Worm (Caenorhabditis elegans): ENCODE measurements around the gene srd-1.

srd-1 gene

DNA sequence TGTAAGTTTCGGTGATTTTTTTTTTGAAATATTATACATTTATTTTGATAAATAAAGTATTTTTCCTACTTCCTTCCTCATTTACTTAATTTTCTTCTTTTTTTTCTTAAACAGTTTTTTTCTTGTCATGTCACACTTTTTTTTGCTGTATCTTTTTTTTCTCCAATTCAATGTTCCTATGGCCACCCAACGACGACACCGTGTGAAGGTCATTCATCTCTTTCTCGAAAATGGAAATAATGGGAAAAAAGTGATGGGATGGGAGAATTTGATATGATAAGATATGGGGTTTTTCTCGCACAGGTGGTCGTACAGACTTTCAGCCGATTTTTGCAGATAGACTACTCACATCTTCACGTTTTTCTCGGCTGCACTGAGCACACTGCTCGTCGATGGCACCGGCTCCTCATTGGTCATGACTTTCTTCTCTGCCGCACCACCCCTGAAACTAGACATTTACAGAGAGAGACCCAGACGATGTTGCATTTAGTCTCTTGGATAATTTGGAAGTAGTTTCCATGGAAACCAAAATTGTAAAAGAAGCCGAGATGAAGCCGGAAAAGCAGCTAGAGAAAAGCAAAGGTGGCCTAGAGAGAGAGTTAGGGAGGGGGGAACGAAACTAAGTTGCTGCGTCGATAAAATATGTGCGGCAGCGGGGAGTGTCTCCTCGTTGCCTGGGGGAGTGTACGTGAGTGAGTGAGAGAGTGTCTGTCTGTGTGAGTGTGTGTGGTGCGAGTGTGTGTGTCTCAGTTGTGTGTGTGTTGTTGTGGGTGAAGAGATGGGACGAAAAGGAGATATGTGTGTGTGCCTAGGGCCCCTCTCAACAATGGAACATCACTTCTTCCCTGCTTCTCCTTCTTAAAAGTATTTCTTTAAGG lies 13.4 kb downstream of the srd-1 start, which contains the start of gene daf-19:
Gene daf-19, minus strand, starts transcription at position 442 of the 878 bp plus-strand sequence.
- TF ChIP-seq tbx-37 (GFP tag; conservative IDR thresholded peaks at IDR 0.05) (no peak), ama-1 (optimal IDR thresholded peaks at IDR 0.05) (no peak), ceh-13 (GFP tag; optimal IDR thresholded peaks at IDR 0.05) (no peak), hnd-1 (tag; optimal IDR thresholded peaks at IDR 0.05) (peak; percentile 24), hmbx-1 (tag; optimal IDR thresholded peaks at IDR 0.05) (peak; percentile 26), sea-1 (GFP tag; conservative IDR thresholded peaks at IDR 0.05) (0 out of 2 replicates have a peak, but pooled peaks have one; percentile 39), F13C5.2 (tag; optimal IDR thresholded peaks at IDR 0.05) (peak; percentile 77), pes-1 (GFP tag; IDR thresholded peaks at IDR 0.05) (no peak), tra-4 (tag; optimal IDR thresholded peaks at IDR 0.05) (peak; percentile 62), B0310.2 (tag; optimal IDR thresholded peaks at IDR 0.05) (peak; percentile 52), ets-7 (tag; optimal IDR thresholded peaks at IDR 0.05) (no peak), hmg-4 (GFP tag; optimal IDR thresholded peaks at IDR 0.05) (peak; percentile 93), ceh-36 (tag; optimal IDR thresholded peaks at IDR 0.05) (peak; percentile 47), tbx-11 (GFP tag; IDR thresholded peaks at IDR 0.05) (no peak), flt-1 (GFP tag; IDR thresholded peaks at IDR 0.05) (peak; percentile 17; the same call in 1 of the 2 replicates), aly-1 (tag; optimal IDR thresholded peaks at IDR 0.05) (peak; percentile 87), scrt-1 (GFP tag; IDR thresholded peaks at IDR 0.05) (peak; percentile 73; the same call in 1 of the 2 replicates)

DNA sequence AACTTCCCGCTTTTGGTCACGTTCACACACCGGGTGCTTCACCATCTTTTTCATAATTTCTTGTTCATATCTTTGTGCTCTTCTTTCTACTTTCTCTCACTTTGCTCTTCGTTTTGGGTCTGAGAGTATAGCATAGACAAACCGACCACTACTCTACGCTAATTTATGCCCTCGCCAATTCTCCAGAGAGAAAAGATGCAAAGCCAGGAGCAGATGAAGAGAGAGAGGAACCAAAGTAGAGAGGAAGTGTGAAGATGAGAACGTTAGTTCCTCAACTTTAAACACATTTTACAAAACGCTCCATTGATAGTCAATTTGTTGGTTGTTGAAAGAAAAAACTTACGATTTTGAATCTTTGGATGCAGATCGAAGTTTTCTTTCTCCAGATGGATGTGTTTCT lies 14.8 kb downstream of the srd-1 start:
- TF ChIP-seq tbx-11 (GFP tag; IDR thresholded peaks at IDR 0.05), result no peak
- no peak for TF ChIP-seq ceh-13 (GFP tag; optimal IDR thresholded peaks at IDR 0.05)
- no peak for TF ChIP-seq scrt-1 (GFP tag; IDR thresholded peaks at IDR 0.05)
- no peak for TF ChIP-seq ceh-36 (tag; optimal IDR thresholded peaks at IDR 0.05)
- TF ChIP-seq tra-4 (tag; optimal IDR thresholded peaks at IDR 0.05), result no peak
- no peak for TF ChIP-seq F13C5.2 (tag; optimal IDR thresholded peaks at IDR 0.05)
- TF ChIP-seq ets-7 (tag; optimal IDR thresholded peaks at IDR 0.05), result no peak
- no peak for TF ChIP-seq hnd-1 (tag; optimal IDR thresholded peaks at IDR 0.05)
- no peak for TF ChIP-seq hmbx-1 (tag; optimal IDR thresholded peaks at IDR 0.05)
- no peak for TF ChIP-seq flt-1 (GFP tag; IDR thresholded peaks at IDR 0.05)

DNA sequence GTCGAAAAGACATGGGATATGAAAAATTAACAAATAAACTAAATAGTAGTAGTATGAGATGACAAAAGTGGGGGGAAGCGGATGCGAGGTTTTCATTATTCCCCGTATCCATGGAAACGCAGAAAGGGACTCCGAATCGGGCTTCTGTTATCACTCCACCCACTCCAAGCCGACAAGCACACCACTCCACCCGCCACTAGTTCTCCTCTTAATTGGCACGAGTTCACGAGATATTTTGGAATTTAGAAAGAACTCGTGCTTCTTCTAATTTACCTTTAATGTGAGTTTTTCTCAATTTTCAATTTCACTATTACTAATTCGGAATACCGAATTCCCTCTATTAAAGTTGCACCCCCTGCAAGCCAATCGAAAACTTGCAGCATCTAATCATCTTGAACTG lies 16.2 kb downstream of the srd-1 start:
- TF ChIP-seq flt-1 (GFP tag; IDR thresholded peaks at IDR 0.05), result no peak
- TF ChIP-seq tbx-11 (GFP tag; IDR thresholded peaks at IDR 0.05), result no peak
- no peak for TF ChIP-seq hmbx-1 (tag; optimal IDR thresholded peaks at IDR 0.05)
- TF ChIP-seq scrt-1 (GFP tag; IDR thresholded peaks at IDR 0.05), result no peak
- TF ChIP-seq ama-1 (optimal IDR thresholded peaks at IDR 0.05), result no peak
- TF ChIP-seq pes-1 (GFP tag; IDR thresholded peaks at IDR 0.05), result no peak
- TF ChIP-seq tbx-37 (GFP tag; conservative IDR thresholded peaks at IDR 0.05), result no peak
- TF ChIP-seq F13C5.2 (tag; optimal IDR thresholded peaks at IDR 0.05), result no peak
- TF ChIP-seq sea-1 (GFP tag; conservative IDR thresholded peaks at IDR 0.05), result no peak
- no peak for TF ChIP-seq aly-1 (tag; optimal IDR thresholded peaks at IDR 0.05)
- no peak for TF ChIP-seq ceh-13 (GFP tag; optimal IDR thresholded peaks at IDR 0.05)
- TF ChIP-seq ceh-36 (tag; optimal IDR thresholded peaks at IDR 0.05), result no peak
- no peak for TF ChIP-seq B0310.2 (tag; optimal IDR thresholded peaks at IDR 0.05)
- no peak for TF ChIP-seq hnd-1 (tag; optimal IDR thresholded peaks at IDR 0.05)
- no peak for TF ChIP-seq ets-7 (tag; optimal IDR thresholded peaks at IDR 0.05)
- no peak for TF ChIP-seq tra-4 (tag; optimal IDR thresholded peaks at IDR 0.05)
- TF ChIP-seq hmg-4 (GFP tag; optimal IDR thresholded peaks at IDR 0.05), result no peak

DNA sequence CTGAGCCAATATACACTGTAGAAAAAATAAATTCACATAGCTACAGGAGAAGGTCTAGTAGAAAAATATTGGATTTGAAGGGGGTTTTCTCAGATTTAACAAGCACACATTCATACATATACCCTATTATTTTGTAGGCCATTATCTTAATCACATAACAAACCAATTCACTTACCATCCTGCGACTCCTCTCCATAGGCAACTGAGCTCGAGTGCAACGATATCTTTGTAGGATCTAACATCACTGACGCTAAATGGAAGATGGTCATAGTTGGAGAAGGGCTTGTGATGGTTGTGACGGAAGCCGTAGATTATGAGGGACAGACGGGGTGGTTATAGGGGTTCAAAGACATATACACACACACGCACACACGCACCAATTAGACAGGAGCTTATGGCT lies 18.4 kb downstream of the srd-1 start:
- TF ChIP-seq ama-1 (optimal IDR thresholded peaks at IDR 0.05), result no peak
- no peak for TF ChIP-seq tbx-11 (GFP tag; IDR thresholded peaks at IDR 0.05)
- TF ChIP-seq sea-1 (GFP tag; conservative IDR thresholded peaks at IDR 0.05), result no peak
- TF ChIP-seq hnd-1 (tag; optimal IDR thresholded peaks at IDR 0.05), result no peak
- TF ChIP-seq hmbx-1 (tag; optimal IDR thresholded peaks at IDR 0.05), result no peak
- TF ChIP-seq tra-4 (tag; optimal IDR thresholded peaks at IDR 0.05), result no peak
- no peak for TF ChIP-seq F13C5.2 (tag; optimal IDR thresholded peaks at IDR 0.05)
- no peak for TF ChIP-seq pes-1 (GFP tag; IDR thresholded peaks at IDR 0.05)
- no peak for TF ChIP-seq ceh-36 (tag; optimal IDR thresholded peaks at IDR 0.05)
- TF ChIP-seq aly-1 (tag; optimal IDR thresholded peaks at IDR 0.05), result no peak
- TF ChIP-seq flt-1 (GFP tag; IDR thresholded peaks at IDR 0.05), result no peak
- TF ChIP-seq B0310.2 (tag; optimal IDR thresholded peaks at IDR 0.05), result no peak
- no peak for TF ChIP-seq hmg-4 (GFP tag; optimal IDR thresholded peaks at IDR 0.05)

DNA sequence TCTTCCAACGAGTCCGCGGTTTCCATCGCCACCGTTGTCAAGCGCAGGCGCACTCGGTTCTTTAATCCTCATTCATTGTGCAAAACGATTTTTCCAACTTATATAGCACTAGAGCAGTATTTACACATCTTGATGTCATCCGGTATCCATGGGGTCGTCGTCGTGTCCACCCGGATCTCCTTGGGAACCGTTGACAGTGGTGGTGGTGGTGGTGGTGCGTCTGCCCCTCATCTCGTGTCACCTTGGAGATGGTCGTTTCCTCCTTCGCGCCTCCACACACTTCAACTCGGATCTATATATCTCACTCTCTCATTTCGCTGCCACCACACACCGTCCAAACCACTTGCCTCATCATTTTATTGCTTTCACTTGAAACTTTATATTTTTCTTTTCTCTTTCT lies 19.7 kb downstream of the srd-1 start:
- no peak for TF ChIP-seq ceh-36 (tag; optimal IDR thresholded peaks at IDR 0.05)
- peak; percentile 50; the same call in 1 of the 2 replicates for TF ChIP-seq tbx-11 (GFP tag; IDR thresholded peaks at IDR 0.05)

DNA sequence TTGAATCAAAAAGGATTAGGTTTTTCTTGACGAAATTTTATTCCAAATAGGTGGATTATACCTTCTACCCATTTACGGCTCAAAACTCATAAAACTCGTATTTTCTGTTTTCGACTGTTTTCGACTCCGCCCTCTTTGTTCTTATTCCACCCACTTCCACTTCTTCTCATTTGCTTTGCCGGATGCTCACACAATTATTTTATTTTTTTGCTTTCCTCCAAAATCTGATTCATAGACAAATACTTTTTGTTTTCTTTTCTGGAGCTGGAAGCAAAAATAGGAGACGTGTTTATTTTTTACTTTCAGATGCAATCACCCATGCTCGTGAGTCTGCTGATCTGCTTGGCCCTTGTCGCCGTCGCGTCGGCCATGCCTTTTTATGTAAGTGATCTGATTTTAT lies 27.4 kb downstream of the srd-1 start, which contains the start of gene nlp-63:
Gene nlp-63, plus strand, starts transcription at position 301 of the 400 bp plus-strand sequence.
- TF ChIP-seq tbx-37 (GFP tag; conservative IDR thresholded peaks at IDR 0.05), result no peak
- TF ChIP-seq hmbx-1 (tag; optimal IDR thresholded peaks at IDR 0.05), result no peak
- TF ChIP-seq ceh-36 (tag; optimal IDR thresholded peaks at IDR 0.05), result no peak
- no peak for TF ChIP-seq ceh-13 (GFP tag; optimal IDR thresholded peaks at IDR 0.05)
- no peak for TF ChIP-seq tbx-11 (GFP tag; IDR thresholded peaks at IDR 0.05)
- no peak for TF ChIP-seq aly-1 (tag; optimal IDR thresholded peaks at IDR 0.05)
- TF ChIP-seq scrt-1 (GFP tag; IDR thresholded peaks at IDR 0.05), result no peak
- TF ChIP-seq ets-7 (tag; optimal IDR thresholded peaks at IDR 0.05), result no peak
- TF ChIP-seq sea-1 (GFP tag; conservative IDR thresholded peaks at IDR 0.05), result no peak
- no peak for TF ChIP-seq ama-1 (optimal IDR thresholded peaks at IDR 0.05)
- no peak for TF ChIP-seq pes-1 (GFP tag; IDR thresholded peaks at IDR 0.05)
- TF ChIP-seq F13C5.2 (tag; optimal IDR thresholded peaks at IDR 0.05), result no peak
- no peak for TF ChIP-seq tra-4 (tag; optimal IDR thresholded peaks at IDR 0.05)
- TF ChIP-seq hnd-1 (tag; optimal IDR thresholded peaks at IDR 0.05), result no peak
- TF ChIP-seq B0310.2 (tag; optimal IDR thresholded peaks at IDR 0.05), result no peak
- no peak for TF ChIP-seq flt-1 (GFP tag; IDR thresholded peaks at IDR 0.05)

DNA sequence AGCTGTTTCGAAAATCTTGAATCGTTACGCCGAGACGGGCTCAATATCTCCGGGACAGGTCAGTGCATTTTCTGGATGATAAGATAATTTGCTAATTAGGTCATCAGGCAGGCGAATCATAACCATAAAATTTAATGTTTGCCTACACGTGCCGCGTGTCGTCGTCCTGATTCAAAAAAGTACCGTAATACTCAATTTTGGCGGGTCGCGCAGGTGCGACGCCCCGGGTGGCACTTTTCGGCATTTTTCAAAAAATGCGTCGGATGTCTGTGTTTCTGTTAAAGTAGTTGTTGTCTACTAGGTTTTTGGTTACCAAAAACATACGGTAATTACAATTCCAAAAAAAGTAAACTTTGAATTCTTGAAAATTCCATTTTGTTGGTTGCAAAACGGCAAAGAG lies 35.0 kb downstream of the srd-1 start:
- TF ChIP-seq tra-4 (tag; optimal IDR thresholded peaks at IDR 0.05) (no peak), hmg-4 (GFP tag; optimal IDR thresholded peaks at IDR 0.05) (no peak), aly-1 (tag; optimal IDR thresholded peaks at IDR 0.05) (no peak), ets-7 (tag; optimal IDR thresholded peaks at IDR 0.05) (no peak), F13C5.2 (tag; optimal IDR thresholded peaks at IDR 0.05) (no peak), hnd-1 (tag; optimal IDR thresholded peaks at IDR 0.05) (no peak), ama-1 (optimal IDR thresholded peaks at IDR 0.05) (no peak), ceh-36 (tag; optimal IDR thresholded peaks at IDR 0.05) (no peak), sea-1 (GFP tag; conservative IDR thresholded peaks at IDR 0.05) (no peak), tbx-37 (GFP tag; conservative IDR thresholded peaks at IDR 0.05) (no peak), B0310.2 (tag; optimal IDR thresholded peaks at IDR 0.05) (no peak), tbx-11 (GFP tag; IDR thresholded peaks at IDR 0.05) (no peak), scrt-1 (GFP tag; IDR thresholded peaks at IDR 0.05) (no peak), flt-1 (GFP tag; IDR thresholded peaks at IDR 0.05) (no peak), hmbx-1 (tag; optimal IDR thresholded peaks at IDR 0.05) (no peak)

All from whole organism, early embryonic.